Worm (Caenorhabditis elegans) whole organism, mixed stage, embryonic: ENCODE measurements around the gene hipr-1.

Experiments used
- M03D4.4 ChIP-seq: sonication (generic microtip); optimal IDR thresholded peaks from 2 replicates; lab custom pipeline; 2017; ENCODE audit warnings: mild to moderate bottlenecking, missing genetic modification characterization, missing compliant biosample characterization
- blmp-1 ChIP-seq: fragments of 150-350 bp; optimal IDR thresholded peaks from 2 replicates; lab custom pipeline; 2014; ENCODE audit warnings: missing biosample characterization, missing genetic modification characterization
- ceh-39 ChIP-seq: fragments of 150-350 bp; optimal IDR thresholded peaks from 2 replicates; lab custom pipeline; 2014; ENCODE audit warnings: missing biosample characterization, missing genetic modification characterization
- ceh-43 ChIP-seq: fragments of 200-800 bp; sonication (Bioruptor generic); optimal IDR thresholded peaks from 2 replicates; lab custom pipeline; 2018; ENCODE audit warnings: mild to moderate bottlenecking, missing genetic modification characterization, moderate library complexity, missing compliant biosample characterization
- ceh-83 ChIP-seq: fragments of 200-800 bp; sonication (Bioruptor generic); optimal IDR thresholded peaks from 2 replicates; lab custom pipeline; 2018; ENCODE audit warnings: mild to moderate bottlenecking, missing genetic modification characterization, missing compliant biosample characterization
- ces-1 ChIP-seq: fragments of 150-350 bp; optimal IDR thresholded peaks from 2 replicates; lab custom pipeline; 2014; ENCODE audit warnings: missing biosample characterization, missing genetic modification reagents, missing genetic modification characterization
- cnd-1 ChIP-seq: fragments of 200-800 bp; sonication (Bioruptor generic); optimal IDR thresholded peaks from 2 replicates; lab custom pipeline; 2018; ENCODE audit warnings: mild to moderate bottlenecking, missing genetic modification characterization, missing compliant biosample characterization
- drap-1 ChIP-seq: fragments of 200-800 bp; sonication (Bioruptor generic); optimal IDR thresholded peaks from 3 replicates; lab custom pipeline; 2018; ENCODE audit warnings: mild to moderate bottlenecking, missing genetic modification characterization, missing compliant biosample characterization
- elt-1 ChIP-seq: sonication (generic microtip); optimal IDR thresholded peaks from 2 replicates; lab custom pipeline; 2017; ENCODE audit warnings: missing genetic modification characterization, mild to moderate bottlenecking, missing compliant biosample characterization, antibody characterized with exemption, moderate library complexity, borderline replicate concordance; ENCODE audit not compliant: insufficient read depth
- elt-3 ChIP-seq: fragments of 150-350 bp; optimal IDR thresholded peaks from 2 replicates; lab custom pipeline; 2014; ENCODE audit warnings: missing biosample characterization, missing genetic modification characterization
- flh-1 ChIP-seq: fragments of 200-800 bp; sonication (Bioruptor generic); optimal IDR thresholded peaks from 2 replicates; lab custom pipeline; 2018; ENCODE audit warnings: mild to moderate bottlenecking, missing genetic modification characterization, moderate library complexity, missing compliant biosample characterization
- ham-2 ChIP-seq: fragments of 200-800 bp; sonication (Bioruptor generic); optimal IDR thresholded peaks from 2 replicates; lab custom pipeline; 2018; ENCODE audit warnings: mild to moderate bottlenecking, missing genetic modification characterization, missing compliant biosample characterization
- hlh-1 ChIP-seq: fragments of 150-350 bp; optimal IDR thresholded peaks from 2 replicates; lab custom pipeline; 2014; ENCODE audit warnings: missing biosample characterization, missing genetic modification reagents, missing genetic modification characterization
- lin-13 ChIP-seq: fragments of 150-350 bp; optimal IDR thresholded peaks from 2 replicates; lab custom pipeline; 2014; ENCODE audit warnings: missing biosample characterization, missing genetic modification characterization
- lin-32 ChIP-seq: fragments of 200-800 bp; sonication (Bioruptor generic); optimal IDR thresholded peaks from 2 replicates; lab custom pipeline; 2018; ENCODE audit warnings: mild to moderate bottlenecking, missing genetic modification characterization, missing compliant biosample characterization
- mab-5 ChIP-seq: fragments of 150-350 bp; optimal IDR thresholded peaks from 2 replicates; lab custom pipeline; 2014; ENCODE audit warnings: missing biosample characterization, missing genetic modification characterization
- mls-2 ChIP-seq: sonication (generic microtip); optimal IDR thresholded peaks from 2 replicates; lab custom pipeline; 2016; ENCODE audit warnings: mild to moderate bottlenecking, missing genetic modification characterization, moderate library complexity, missing compliant biosample characterization
- nhr-12 ChIP-seq: fragments of 150-350 bp; optimal IDR thresholded peaks from 2 replicates; lab custom pipeline; 2014; ENCODE audit warnings: missing biosample characterization, missing genetic modification characterization
- nhr-2 ChIP-seq: fragments of 150-350 bp; optimal IDR thresholded peaks from 2 replicates; lab custom pipeline; 2014; ENCODE audit warnings: missing biosample characterization, missing genetic modification characterization
- nhr-237 ChIP-seq: fragments of 150-350 bp; optimal IDR thresholded peaks from 2 replicates; lab custom pipeline; 2014; ENCODE audit warnings: missing biosample characterization, missing genetic modification characterization
- nhr-28 ChIP-seq: fragments of 150-350 bp; optimal IDR thresholded peaks from 2 replicates; lab custom pipeline; 2014; ENCODE audit warnings: missing biosample characterization, missing genetic modification characterization
- nhr-76 ChIP-seq: sonication (generic microtip); optimal IDR thresholded peaks from 2 replicates; lab custom pipeline; 2017; ENCODE audit warnings: missing biosample characterization, missing genetic modification characterization
- pha-4 ChIP-seq: fragments of 150-350 bp; optimal IDR thresholded peaks from 2 replicates; lab custom pipeline; 2018; ENCODE audit warnings: missing biosample characterization, missing genetic modification reagents, missing genetic modification characterization
- sem-2 ChIP-seq: fragments of 200-800 bp; sonication (Bioruptor generic); optimal IDR thresholded peaks from 2 replicates; lab custom pipeline; 2018; ENCODE audit warnings: mild to moderate bottlenecking, missing genetic modification characterization, missing compliant biosample characterization
- snpc-4 ChIP-seq: fragments of 150-350 bp; optimal IDR thresholded peaks from 2 replicates; lab custom pipeline; 2014; ENCODE audit warnings: missing biosample characterization, missing genetic modification characterization
- sptf-1 ChIP-seq: sonication (generic microtip); optimal IDR thresholded peaks from 2 replicates; lab custom pipeline; 2017; ENCODE audit warnings: mild to moderate bottlenecking, missing genetic modification characterization, moderate library complexity, missing compliant biosample characterization
- tbx-8 ChIP-seq: fragments of 200-800 bp; sonication (Bioruptor generic); optimal IDR thresholded peaks from 2 replicates; lab custom pipeline; 2018; ENCODE audit warnings: mild to moderate bottlenecking, missing genetic modification characterization, moderate library complexity, missing compliant biosample characterization
- unc-120 ChIP-seq: sonication (generic microtip); optimal IDR thresholded peaks from 2 replicates; lab custom pipeline; 2017; ENCODE audit warnings: missing genetic modification characterization, missing compliant biosample characterization; ENCODE audit not compliant: poor library complexity, severe bottlenecking
- unc-39 ChIP-seq: fragments of 150-350 bp; optimal IDR thresholded peaks from 2 replicates; lab custom pipeline; 2014; ENCODE audit warnings: missing biosample characterization, missing genetic modification characterization
- unc-62 ChIP-seq: fragments of 150-350 bp; optimal IDR thresholded peaks from 2 replicates; lab custom pipeline; 2014; ENCODE audit warnings: missing biosample characterization, missing genetic modification reagents, missing genetic modification characterization
- zip-8 ChIP-seq: fragments of 150-350 bp; optimal IDR thresholded peaks from 2 replicates; lab custom pipeline; 2014; ENCODE audit warnings: missing biosample characterization, missing genetic modification characterization
- ztf-11 ChIP-seq: fragments of 150-350 bp; optimal IDR thresholded peaks from 2 replicates; lab custom pipeline; 2014; ENCODE audit warnings: missing biosample characterization, missing genetic modification characterization

The hipr-1 gene

DNA sequence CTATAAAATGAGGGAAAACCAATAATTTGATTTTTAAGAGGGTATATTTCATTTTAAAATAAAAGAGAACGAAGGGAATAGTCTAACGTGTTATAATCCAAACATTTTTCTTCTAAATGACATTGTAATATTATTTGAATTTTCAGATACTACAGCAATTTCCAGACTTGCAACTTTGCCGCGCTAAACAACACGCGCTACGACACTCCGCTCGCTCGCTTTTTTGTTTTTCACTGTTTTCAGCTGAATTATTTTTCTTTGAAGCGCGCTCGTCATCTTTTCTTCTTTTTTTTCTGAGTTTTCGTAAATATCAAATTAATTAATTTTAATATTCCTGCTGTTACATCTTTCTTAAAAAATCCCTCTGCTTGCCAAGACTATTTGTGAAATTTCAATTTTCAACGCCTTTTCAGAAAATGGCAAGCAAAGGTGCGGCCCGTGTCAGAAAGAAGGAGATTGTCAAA, 2.7 kb upstream of the hipr-1 start, which contains the start of gene mrpl-11:
Gene mrpl-11, plus strand, starts transcription at position 414 of the 464 bp plus-strand sequence.
- no peak for TF ChIP-seq elt-3 (tag; lab: Kevin White, UChicago)
- no peak for TF ChIP-seq nhr-237 (tag; lab: Kevin White, UChicago)
- TF ChIP-seq lin-13, result no peak
- no peak for TF ChIP-seq tbx-8 (GFP tag; lab: Kevin White, UChicago)
- TF ChIP-seq ces-1 (GFP tag; lab: Kevin White, UChicago), result no peak
- TF ChIP-seq ztf-11 (tag; lab: Kevin White, UChicago), result no peak
- no peak for TF ChIP-seq flh-1
- no peak for TF ChIP-seq mls-2 (tag; lab: Kevin White, UChicago)
- no peak for TF ChIP-seq hlh-1
- no peak for TF ChIP-seq M03D4.4
- TF ChIP-seq lin-32 (GFP tag; lab: Kevin White, UChicago), result no peak
- TF ChIP-seq nhr-12, result no peak
- no peak for TF ChIP-seq sem-2 (GFP tag; lab: Kevin White, UChicago)

DNA sequence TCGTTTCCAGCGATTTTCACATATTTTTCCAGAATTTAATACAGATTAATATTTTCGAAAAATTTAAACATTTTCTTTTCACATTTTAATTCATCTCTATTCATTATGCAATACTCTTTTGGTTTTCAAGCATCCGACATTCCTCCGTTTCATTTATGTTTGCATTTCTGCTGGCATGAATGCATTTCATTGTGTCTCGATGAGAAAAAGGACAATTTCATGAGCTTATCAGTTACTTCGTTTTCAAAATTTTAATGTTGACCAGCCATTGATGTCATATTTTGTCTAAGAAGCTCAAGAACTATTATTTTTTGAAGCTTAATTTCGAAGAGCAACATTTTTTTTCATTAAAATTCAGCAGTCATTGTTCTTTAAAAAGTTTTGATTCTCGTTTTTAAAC, 1.4 kb upstream of the hipr-1 start:
- no peak for TF ChIP-seq unc-120 (tag; lab: Kevin White, UChicago)
- TF ChIP-seq ztf-11 (tag; lab: Kevin White, UChicago), result no peak
- TF ChIP-seq blmp-1 (tag; lab: Kevin White, UChicago), result no peak
- TF ChIP-seq hlh-1, result no peak
- no peak for TF ChIP-seq pha-4 (tag; lab: Kevin White, UChicago)
- TF ChIP-seq unc-62 (GFP tag; lab: Kevin White, UChicago), result no peak
- no peak for TF ChIP-seq unc-39 (tag; lab: Kevin White, UChicago)
- TF ChIP-seq sptf-1 (tag; lab: Kevin White, UChicago), result no peak
- TF ChIP-seq ceh-43, result no peak
- no peak for TF ChIP-seq ces-1 (GFP tag; lab: Kevin White, UChicago)
- no peak for TF ChIP-seq cnd-1 (tag; lab: Kevin White, UChicago)

DNA sequence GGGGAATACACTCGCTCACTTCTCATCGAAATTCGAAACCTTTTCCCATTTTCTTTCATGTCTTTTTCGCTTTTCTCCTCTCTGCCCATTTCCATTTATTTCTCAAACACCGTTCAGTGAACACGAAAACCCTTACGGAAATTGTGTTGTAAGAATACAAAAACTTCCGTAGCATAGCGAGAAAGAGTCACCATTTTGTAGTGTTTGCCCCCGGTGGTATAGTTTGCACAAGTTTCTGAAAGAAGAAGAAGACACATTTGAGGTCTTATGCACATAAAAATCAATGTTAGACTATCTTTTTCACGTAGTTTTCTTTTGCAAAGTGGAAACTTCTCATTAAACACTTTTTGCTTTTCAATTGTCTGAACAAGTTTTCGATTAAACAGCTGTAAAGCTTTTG, 897 bp upstream of the hipr-1 start:
- TF ChIP-seq unc-120 (tag; lab: Kevin White, UChicago), result no peak
- no peak for TF ChIP-seq ceh-39
- no peak for TF ChIP-seq flh-1
- no peak for TF ChIP-seq ceh-83
- no peak for TF ChIP-seq sptf-1 (tag; lab: Kevin White, UChicago)
- no peak for TF ChIP-seq nhr-2 (tag; lab: Kevin White, UChicago)
- TF ChIP-seq ceh-43, result no peak
- no peak for TF ChIP-seq lin-13
- no peak for TF ChIP-seq elt-3 (tag; lab: Kevin White, UChicago)
- no peak for TF ChIP-seq M03D4.4
- TF ChIP-seq hlh-1, result no peak
- no peak for TF ChIP-seq ztf-11 (tag; lab: Kevin White, UChicago)

DNA sequence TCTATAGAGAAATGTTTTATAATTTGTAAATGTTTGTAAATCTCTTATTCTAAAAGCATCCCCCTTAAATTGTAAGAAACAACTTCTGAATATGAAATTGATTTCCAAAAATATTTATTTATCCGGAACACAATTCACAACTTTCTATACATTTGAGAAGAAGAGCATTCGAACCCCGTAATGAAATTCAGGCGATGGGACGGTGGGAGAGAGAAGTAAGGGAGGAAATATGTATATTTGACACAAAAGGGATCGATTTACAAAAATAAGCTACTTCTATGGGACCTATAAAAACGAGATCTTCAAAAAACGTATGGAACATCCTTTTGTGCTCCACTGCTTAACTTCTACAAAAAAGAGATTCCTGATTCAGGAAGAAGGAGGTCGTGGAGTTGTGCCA, 5.2 kb downstream of the hipr-1 start:
- no peak for TF ChIP-seq lin-13
- TF ChIP-seq mab-5 (tag; lab: Kevin White, UChicago), result no peak
- TF ChIP-seq pha-4 (tag; lab: Kevin White, UChicago), result no peak
- no peak for TF ChIP-seq ceh-39
- TF ChIP-seq ceh-83, result no peak
- no peak for TF ChIP-seq drap-1
- no peak for TF ChIP-seq hlh-1
- no peak for TF ChIP-seq snpc-4 (tag; lab: Kevin White, UChicago)
- no peak for TF ChIP-seq mls-2 (tag; lab: Kevin White, UChicago)
- TF ChIP-seq flh-1, result no peak
- TF ChIP-seq ham-2 (GFP tag; lab: Kevin White, UChicago), result no peak
- TF ChIP-seq nhr-28, result no peak
- no peak for TF ChIP-seq unc-39 (tag; lab: Kevin White, UChicago)
- no peak for TF ChIP-seq nhr-76 (tag; lab: Kevin White, UChicago)
- TF ChIP-seq unc-62 (GFP tag; lab: Kevin White, UChicago), result no peak
- TF ChIP-seq cnd-1 (tag; lab: Kevin White, UChicago), result no peak
- TF ChIP-seq zip-8, result no peak
- no peak for TF ChIP-seq elt-1 (tag; lab: Kevin White, UChicago)
- TF ChIP-seq, all 35 proteins: peak for 0
